Worm (Caenorhabditis elegans) whole organism, L2 larva: ENCODE results near the gene ZK546.5.

Source experiments
- C34F6.9 ChIP-seq: fragments of 150-350 bp; optimal IDR thresholded peaks from 2 replicates; lab custom pipeline; 2014; ENCODE audit warnings: missing biosample characterization, missing genetic modification characterization
- F13H6.1 ChIP-seq: sonication (generic microtip); optimal IDR thresholded peaks from 2 replicates; lab custom pipeline; 2016; ENCODE audit warnings: missing genetic modification characterization, missing compliant biosample characterization
- R02D3.7 ChIP-seq: fragments of 150-350 bp; optimal IDR thresholded peaks from 2 replicates; lab custom pipeline; 2014; ENCODE audit warnings: missing biosample characterization, missing genetic modification characterization
- ZK546.5 ChIP-seq: sonication (generic microtip); optimal IDR thresholded peaks from 2 replicates; lab custom pipeline; 2017; ENCODE audit warnings: missing biosample characterization, missing genetic modification characterization
- alr-1 ChIP-seq: fragments of 150-350 bp; optimal IDR thresholded peaks from 2 replicates; lab custom pipeline; 2014; ENCODE audit warnings: missing biosample characterization, missing genetic modification characterization
- aly-2 ChIP-seq: fragments of 150-350 bp; optimal IDR thresholded peaks from 2 replicates; lab custom pipeline; 2014; ENCODE audit warnings: missing biosample characterization, missing genetic modification characterization
- ceh-82 ChIP-seq: fragments of 150-350 bp; optimal IDR thresholded peaks from 2 replicates; lab custom pipeline; 2014; ENCODE audit warnings: missing biosample characterization, missing genetic modification characterization
- crh-2 ChIP-seq: sonication (generic microtip); optimal IDR thresholded peaks from 2 replicates; lab custom pipeline; 2017; ENCODE audit warnings: missing biosample characterization, missing genetic modification characterization
- elt-1 ChIP-seq: fragments of 150-350 bp; optimal IDR thresholded peaks from 2 replicates; lab custom pipeline; 2014; ENCODE audit warnings: missing biosample characterization, missing genetic modification characterization
- elt-3 ChIP-seq: sonication (generic microtip); optimal IDR thresholded peaks from 2 replicates; lab custom pipeline; 2017; ENCODE audit warnings: missing biosample characterization, missing genetic modification characterization
- gmeb-1 ChIP-seq: fragments of 150-350 bp; optimal IDR thresholded peaks from 2 replicates; lab custom pipeline; 2014; ENCODE audit warnings: missing biosample characterization, missing genetic modification characterization
- lin-11 ChIP-seq: fragments of 150-350 bp; sonication (generic microtip); optimal IDR thresholded peaks from 2 replicates; lab custom pipeline; 2014; ENCODE audit warnings: missing biosample characterization, missing genetic modification characterization, inconsistent platforms, mixed read lengths
- lin-13 ChIP-seq: fragments of 150-350 bp; optimal IDR thresholded peaks from 2 replicates; lab custom pipeline; 2014; ENCODE audit warnings: missing biosample characterization, missing genetic modification reagents, missing genetic modification characterization
- lsy-2 ChIP-seq, 2 experiments: fragments of 150-350 bp in 1 of 2; sonication (generic microtip) in 1 of 2; optimal IDR thresholded peaks; 2 replicates each; lab custom pipeline; 2014 to 2017; ENCODE audit warnings: missing biosample characterization in 2 of 2, missing genetic modification characterization in 2 of 2
- mab-5 ChIP-seq: fragments of 150-350 bp; optimal IDR thresholded peaks from 2 replicates; lab custom pipeline; 2014; ENCODE audit warnings: missing biosample characterization, missing genetic modification characterization
- mbf-1 ChIP-seq: sonication (generic microtip); optimal IDR thresholded peaks from 2 replicates; lab custom pipeline; 2017; ENCODE audit warnings: missing biosample characterization, missing genetic modification characterization
- mdl-1 ChIP-seq, 2 experiments: fragments of 150-350 bp in 1 of 2; sonication (generic microtip) in 1 of 2; optimal IDR thresholded peaks; 2 replicates each; lab custom pipeline; 2017; ENCODE audit warnings: missing biosample characterization in 2 of 2, missing genetic modification characterization in 2 of 2
- nhr-11 ChIP-seq: fragments of 150-350 bp; optimal IDR thresholded peaks from 2 replicates; lab custom pipeline; 2014; ENCODE audit warnings: missing biosample characterization, missing genetic modification characterization
- nhr-12 ChIP-seq: fragments of 150-350 bp; optimal IDR thresholded peaks from 2 replicates; lab custom pipeline; 2014; ENCODE audit warnings: missing biosample characterization, missing genetic modification characterization
- nhr-129 ChIP-seq: fragments of 150-350 bp; optimal IDR thresholded peaks from 2 replicates; lab custom pipeline; 2014; ENCODE audit warnings: missing biosample characterization, missing genetic modification characterization
- nhr-21 ChIP-seq: fragments of 150-350 bp; optimal IDR thresholded peaks from 2 replicates; lab custom pipeline; 2014; ENCODE audit warnings: missing biosample characterization, missing genetic modification characterization
- nhr-237 ChIP-seq: fragments of 150-350 bp; optimal IDR thresholded peaks from 2 replicates; lab custom pipeline; 2014; ENCODE audit warnings: missing biosample characterization, missing genetic modification characterization
- nhr-25 ChIP-seq: fragments of 150-350 bp; sonication (generic microtip); optimal IDR thresholded peaks from 3 replicates; lab custom pipeline; 2014; ENCODE audit warnings: missing biosample characterization, missing genetic modification characterization
- nhr-6 ChIP-seq: fragments of 150-350 bp; optimal IDR thresholded peaks from 2 replicates; lab custom pipeline; 2014; ENCODE audit warnings: missing biosample characterization, missing genetic modification characterization
- peb-1 ChIP-seq: fragments of 150-350 bp; optimal IDR thresholded peaks from 2 replicates; lab custom pipeline; 2014; ENCODE audit warnings: missing biosample characterization, missing genetic modification characterization
- sem-4 ChIP-seq: fragments of 150-350 bp; optimal IDR thresholded peaks from 2 replicates; lab custom pipeline; 2014; ENCODE audit warnings: missing biosample characterization, missing genetic modification reagents, missing genetic modification characterization
- skn-1 ChIP-seq: sonication (generic microtip); optimal IDR thresholded peaks from 2 replicates; lab custom pipeline; 2017; ENCODE audit warnings: missing biosample characterization, missing genetic modification characterization
- sma-3 ChIP-seq: sonication (generic microtip); optimal IDR thresholded peaks from 2 replicates; lab custom pipeline; 2016; ENCODE audit warnings: missing genetic modification reagents, missing genetic modification characterization, missing compliant biosample characterization
- sma-9 ChIP-seq, 2 experiments: fragments of 150-350 bp in 1 of 2; sonication (generic microtip) in 1 of 2; optimal IDR thresholded peaks; 2 replicates each; lab custom pipeline; 2014 to 2016; ENCODE audit warnings: missing genetic modification characterization in 2 of 2, mild to moderate bottlenecking in 1 of 2, missing biosample characterization in 1 of 2, missing compliant biosample characterization in 1 of 2, missing genetic modification reagents in 1 of 2, moderate library complexity in 1 of 2
- snpc-4 ChIP-seq: fragments of 150-350 bp; optimal IDR thresholded peaks from 2 replicates; lab custom pipeline; 2014; ENCODE audit warnings: missing biosample characterization, missing genetic modification characterization
- unc-39 ChIP-seq: fragments of 150-350 bp; optimal IDR thresholded peaks from 2 replicates; lab custom pipeline; 2014; ENCODE audit warnings: missing biosample characterization, missing genetic modification characterization
- unc-55 ChIP-seq: fragments of 150-350 bp; sonication (generic microtip); optimal IDR thresholded peaks from 3 replicates; lab custom pipeline; 2014; ENCODE audit warnings: missing biosample characterization, missing genetic modification reagents, missing genetic modification characterization
- zag-1 ChIP-seq: fragments of 150-350 bp; optimal IDR thresholded peaks from 2 replicates; lab custom pipeline; 2014; ENCODE audit warnings: missing biosample characterization, missing genetic modification characterization
- ztf-1 ChIP-seq: fragments of 200-800 bp; sonication (Bioruptor generic); conservative IDR thresholded peaks from 2 replicates; pipeline ENCODE4 v1.3.6; 2022; ENCODE audit warnings: missing genetic modification characterization, missing compliant biosample characterization
- ztf-11 ChIP-seq: sonication (generic microtip); optimal IDR thresholded peaks from 2 replicates; lab custom pipeline; 2017; ENCODE audit warnings: missing biosample characterization, missing genetic modification characterization

ZK546.5 gene

DNA sequence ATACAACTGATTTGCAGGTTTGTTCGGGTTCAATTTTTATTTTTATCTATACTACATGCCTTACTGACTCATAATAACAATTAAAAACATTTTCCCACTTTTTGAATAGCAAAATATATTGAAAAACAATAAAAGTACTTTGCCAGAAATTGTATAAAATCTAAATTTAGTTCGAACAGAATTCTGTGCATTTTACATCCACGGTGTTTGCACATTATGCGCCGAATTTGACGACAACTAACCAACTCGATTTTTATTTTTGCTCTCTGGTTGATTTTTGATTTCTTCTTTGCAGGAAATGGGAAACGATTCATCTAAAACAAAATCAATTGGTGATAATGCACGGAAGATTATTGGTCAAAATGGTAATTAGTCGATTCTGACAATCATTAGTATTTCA is 11.2 kb downstream of the ZK546.5 start:
- peak; percentile 18 for TF ChIP-seq nhr-129 (tag; lab: Kevin White, UChicago)
- TF ChIP-seq unc-55 (GFP tag; lab: Kevin White, UChicago), result peak; percentile 31
- no peak for TF ChIP-seq F13H6.1 (tag; lab: Kevin White, UChicago)
- no peak for TF ChIP-seq peb-1 (tag; lab: Kevin White, UChicago)
- TF ChIP-seq crh-2 (tag; lab: Kevin White, UChicago), result peak; percentile 25
- peak in 1 of 2 experiments; percentile 13 for TF ChIP-seq lsy-2 (tag; optimal IDR thresholded peaks at IDR 0.05; lab: Kevin White, UChicago)
- peak; percentile 42 for TF ChIP-seq lin-13
- TF ChIP-seq C34F6.9 (tag; lab: Kevin White, UChicago), result peak; percentile 19

DNA sequence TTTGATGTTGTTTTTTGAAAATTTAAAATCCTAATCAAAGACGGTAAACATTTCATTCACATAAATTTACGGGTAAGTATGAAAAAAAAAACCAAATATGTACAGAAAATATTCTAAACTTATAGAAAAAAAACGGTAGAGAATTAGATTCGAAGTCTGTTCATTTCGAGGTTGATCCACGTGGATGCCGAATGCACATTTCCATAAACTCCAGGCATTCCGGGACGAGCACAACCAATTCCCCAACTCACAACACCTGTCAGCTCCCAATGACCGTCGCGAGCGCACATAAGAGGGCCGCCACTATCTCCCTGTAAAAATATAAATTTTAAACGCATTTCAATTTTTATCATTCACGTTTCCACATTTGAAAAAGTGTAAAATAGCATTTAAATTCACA is 12.5 kb downstream of the ZK546.5 start:
- TF ChIP-seq lin-13 (no peak), snpc-4 (no peak), elt-1 (tag; lab: Kevin White, UChicago) (no peak), nhr-12 (no peak), mbf-1 (no peak), unc-55 (GFP tag; lab: Kevin White, UChicago) (no peak), ZK546.5 (no peak), skn-1 (tag; lab: Kevin White, UChicago) (no peak), R02D3.7 (no peak), unc-39 (no peak), C34F6.9 (tag; lab: Kevin White, UChicago) (no peak), nhr-11 (tag; lab: Kevin White, UChicago) (no peak), elt-3 (tag; lab: Kevin White, UChicago) (no peak), peb-1 (tag; lab: Kevin White, UChicago) (no peak)

DNA sequence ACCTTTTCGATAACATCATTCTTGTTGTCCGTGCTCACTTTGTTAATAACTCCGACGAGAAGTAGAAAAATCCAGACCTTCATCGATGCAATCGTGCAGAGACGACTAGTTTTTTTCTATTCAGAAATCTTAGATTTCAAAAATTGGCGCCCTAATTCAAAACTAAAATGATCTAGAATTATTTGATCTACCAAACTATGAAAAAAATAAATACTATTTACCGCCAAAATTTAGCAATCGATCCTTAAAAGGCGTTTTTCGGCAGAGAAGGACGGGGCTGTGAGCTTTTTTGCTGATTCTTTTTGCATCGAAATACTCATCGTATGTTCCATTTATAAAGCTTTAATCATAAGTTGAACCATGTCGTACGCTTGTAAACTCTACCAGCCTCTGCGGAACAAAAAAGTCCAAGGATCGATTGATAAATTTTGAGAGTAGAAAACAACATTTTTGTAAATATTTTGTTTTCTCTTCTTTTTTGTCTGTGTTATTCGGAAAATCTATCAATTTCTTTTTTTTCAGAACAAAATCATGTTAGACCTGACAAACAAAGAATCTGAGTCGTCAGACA is 13.8 kb downstream of the ZK546.5 start, which contains the start of the genes try-1 and zyg-12:
try-1 (minus strand) TSS at position 148 of the 571 bp plus-strand sequence.
zyg-12 (plus strand) TSS at position 521 of the 571 bp plus-strand sequence.
- TF ChIP-seq nhr-237 (tag; lab: Kevin White, UChicago) (no peak), alr-1 (tag; lab: Kevin White, UChicago) (no peak), unc-39 (no peak), sma-3 (GFP tag; lab: Kevin White, UChicago) (no peak), aly-2 (tag; lab: Kevin White, UChicago) (no peak), ztf-1 (GFP tag; lab: Robert Waterston, UW) (no peak), unc-55 (GFP tag; lab: Kevin White, UChicago) (no peak)

DNA sequence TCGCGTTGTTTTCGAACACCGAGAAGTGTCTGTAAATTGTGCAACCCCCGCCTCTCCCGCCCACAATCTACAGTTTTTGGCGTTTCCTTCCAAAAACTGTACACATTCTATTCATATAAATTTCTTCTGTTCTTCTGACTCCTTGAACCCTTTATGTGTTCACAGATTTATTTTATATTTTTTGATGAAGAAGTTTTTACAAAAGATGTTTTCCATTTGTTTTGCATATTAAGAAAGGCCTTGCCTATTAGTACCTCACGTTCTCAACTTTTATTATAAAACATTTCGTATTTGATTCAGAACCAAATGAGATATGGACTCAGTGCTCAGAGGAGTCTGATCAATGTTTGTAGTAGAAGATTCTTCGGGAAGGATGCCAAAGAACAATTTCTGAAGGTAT is 17.7 kb downstream of the ZK546.5 start, which contains the start of gene ndx-3:
ndx-3 (plus strand) TSS at position 301 of the 400 bp plus-strand sequence.
- TF ChIP-seq mdl-1 (tag; optimal IDR thresholded peaks at IDR 0.05; lab: Kevin White, UChicago), result no peak
- TF ChIP-seq zag-1 (tag; lab: Kevin White, UChicago), result no peak
- no peak for TF ChIP-seq elt-1 (tag; lab: Kevin White, UChicago)
- no peak for TF ChIP-seq elt-3 (tag; lab: Kevin White, UChicago)
- TF ChIP-seq sma-3 (GFP tag; lab: Kevin White, UChicago), result no peak
- no peak for TF ChIP-seq F13H6.1 (tag; lab: Kevin White, UChicago)
- no peak for TF ChIP-seq nhr-21

DNA sequence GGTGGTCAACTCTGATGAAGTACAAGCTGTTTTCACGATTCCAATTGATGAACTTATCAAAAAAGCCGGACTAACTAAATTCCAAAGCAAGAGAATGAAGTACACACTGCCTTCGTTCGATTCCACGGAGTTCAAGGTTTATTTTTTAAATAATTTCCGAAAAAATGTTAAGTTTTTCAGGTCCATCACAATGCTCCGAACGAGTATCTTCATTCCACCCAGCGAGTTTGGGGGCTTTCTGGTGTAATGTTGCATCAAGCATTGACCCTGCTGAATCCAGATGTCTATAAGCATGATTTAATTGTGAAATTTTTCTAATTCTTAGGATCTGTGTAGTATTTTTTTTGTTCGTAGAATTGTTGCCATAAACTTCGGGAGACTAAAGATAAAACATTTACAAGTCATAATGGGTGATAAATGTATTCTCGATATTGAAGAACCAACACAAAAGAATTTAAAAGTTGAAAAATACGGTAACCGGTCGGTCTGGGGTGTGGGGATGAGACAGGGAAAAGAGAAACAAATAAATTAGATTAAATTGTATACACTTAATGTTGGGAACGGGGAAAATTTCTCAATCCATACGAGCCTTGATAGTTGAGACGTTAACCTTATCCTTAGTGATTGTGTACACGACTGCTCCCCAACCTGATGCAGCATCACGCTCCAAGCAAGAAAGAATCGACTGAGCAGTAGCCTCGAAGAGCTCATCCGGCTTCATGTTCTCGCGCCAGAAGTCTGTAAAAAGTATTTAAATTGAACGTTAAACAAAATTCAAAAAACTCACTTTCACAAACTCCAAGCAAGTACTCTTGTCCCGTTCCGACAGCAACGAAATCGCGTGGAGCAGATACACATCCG is 18.7 kb downstream of the ZK546.5 start:
- no peak for TF ChIP-seq gmeb-1 (tag; lab: Kevin White, UChicago)
- TF ChIP-seq sma-9 (GFP tag; optimal IDR thresholded peaks at IDR 0.05; lab: Kevin White, UChicago), result no peak
- no peak for TF ChIP-seq sma-9 (tag; optimal IDR thresholded peaks at IDR 0.05; lab: Kevin White, UChicago)
- TF ChIP-seq sma-3 (GFP tag; lab: Kevin White, UChicago), result no peak
- TF ChIP-seq unc-55 (GFP tag; lab: Kevin White, UChicago), result no peak
- no peak for TF ChIP-seq nhr-129 (tag; lab: Kevin White, UChicago)
- TF ChIP-seq elt-3 (tag; lab: Kevin White, UChicago), result no peak
- TF ChIP-seq nhr-25 (tag; lab: Kevin White, UChicago), result no peak
- TF ChIP-seq alr-1 (tag; lab: Kevin White, UChicago), result no peak
- no peak for TF ChIP-seq nhr-21
- no peak for TF ChIP-seq nhr-6 (tag; lab: Kevin White, UChicago)
- no peak for TF ChIP-seq nhr-11 (tag; lab: Kevin White, UChicago)
- TF ChIP-seq aly-2 (tag; lab: Kevin White, UChicago), result no peak
- TF ChIP-seq mab-5, result no peak
- no peak for TF ChIP-seq ceh-82 (tag; lab: Kevin White, UChicago)
- no peak for TF ChIP-seq ZK546.5
- no peak for TF ChIP-seq elt-1 (tag; lab: Kevin White, UChicago)
- TF ChIP-seq sem-4 (tag; lab: Kevin White, UChicago), result no peak
- TF ChIP-seq ztf-11 (tag; lab: Kevin White, UChicago), result no peak
- no peak for TF ChIP-seq lin-11
- TF ChIP-seq, all 48 proteins: peak for 0
